Worm (Caenorhabditis elegans) whole organism, L1 larva: ENCODE results near the gene vha-8.

ENCODE experiments used
- Y116A8C.19 ChIP-seq: sonication (generic microtip); optimal IDR thresholded peaks from 2 replicates; lab custom pipeline; 2016; ENCODE audit warnings: missing compliant biosample characterization, missing genetic modification characterization, borderline replicate concordance
- dsc-1 ChIP-seq: sonication (generic microtip); optimal IDR thresholded peaks from 2 replicates; lab custom pipeline; 2016; ENCODE audit warnings: mild to moderate bottlenecking, missing genetic modification characterization, missing compliant biosample characterization
- lin-15B ChIP-seq: fragments of 150-350 bp; sonication (generic microtip); optimal IDR thresholded peaks from 3 replicates; lab custom pipeline; 2014; ENCODE audit warnings: missing biosample characterization, missing genetic modification characterization
- lsy-2 ChIP-seq, 2 experiments: fragments of 150-350 bp; optimal IDR thresholded peaks; 2 replicates each; lab custom pipeline; 2014; ENCODE audit warnings: missing biosample characterization in 2 of 2, missing genetic modification characterization in 2 of 2
- nhr-76 ChIP-seq: sonication (generic microtip); optimal IDR thresholded peaks from 2 replicates; lab custom pipeline; 2017; ENCODE audit warnings: missing biosample characterization, missing genetic modification characterization
- pqm-1 ChIP-seq: sonication (generic microtip); optimal IDR thresholded peaks from 3 replicates; lab custom pipeline; 2017; ENCODE audit warnings: missing biosample characterization, missing genetic modification characterization
- unc-30 ChIP-seq: sonication (generic microtip); optimal IDR thresholded peaks from 2 replicates; lab custom pipeline; 2017; ENCODE audit warnings: missing biosample characterization, missing genetic modification characterization

DNA sequence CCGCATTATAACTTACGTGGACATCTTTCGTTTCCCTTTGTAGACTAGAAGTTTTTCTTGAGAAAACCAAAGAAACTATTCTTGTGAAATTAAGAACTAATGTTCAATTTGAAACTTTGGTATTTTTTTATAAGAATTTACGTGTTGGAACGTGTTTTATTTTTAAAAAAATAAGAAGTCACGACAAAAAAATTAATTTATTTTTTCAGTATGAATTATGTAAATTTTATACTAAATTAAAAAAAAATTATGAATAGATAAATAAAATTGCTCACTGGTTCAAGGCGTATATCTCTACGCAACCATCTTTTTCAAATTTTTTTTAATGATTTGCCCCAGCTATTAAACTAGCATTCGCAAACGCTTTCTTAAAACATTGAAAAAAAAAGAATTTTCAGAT is 26.7 kb downstream of the vha-8 start, which contains the start of gene C17H12.5:
- TF ChIP-seq pqm-1 (tag; lab: Kevin White, UChicago) (no peak), unc-30 (tag; lab: Kevin White, UChicago) (no peak), dsc-1 (tag; lab: Kevin White, UChicago) (no peak), lin-15B (tag; lab: Kevin White, UChicago) (no peak), nhr-76 (no peak), Y116A8C.19 (tag; lab: Kevin White, UChicago) (no peak), lsy-2 (tag; optimal IDR thresholded peaks at IDR 0.05; lab: Kevin White, UChicago) (no peak)
